Fruit fly (Drosophila melanogaster): ENCODE measurements around the gene CG34007.
"Not testable (repeated sequence)": the region's sequence is repeated elsewhere in the genome, so short reads cannot be mapped to it uniquely, and the experiment has no call there.

Gene CG34007

dm6 chr2L:20494423-20495052, at the start of gene CG34007:
Gene CG34007 (plus strand): TSS chr2L:20495030.
- no peak for TF ChIP-seq gl (tag; optimal IDR thresholded peaks at IDR 0.05)
- TF ChIP-seq D1 (tag; optimal IDR thresholded peaks at IDR 0.05) = no peak
- TF ChIP-seq CG12605 (GFP tag; IDR thresholded peaks at IDR 0.05) = no peak
- no peak for TF ChIP-seq CG13204 (GFP tag; optimal IDR thresholded peaks at IDR 0.05)
- peak; percentile 29 for TF ChIP-seq CG15710 (tag; optimal IDR thresholded peaks at IDR 0.05)
- TF ChIP-seq CG8301 (tag; optimal IDR thresholded peaks at IDR 0.05) = peak; percentile 47
- TF ChIP-seq CG10348 (GFP tag; IDR thresholded peaks at IDR 0.05) = no peak
- TF ChIP-seq CG17806 (tag; optimal IDR thresholded peaks at IDR 0.05) = no peak
- no peak for TF ChIP-seq rn (GFP tag; IDR thresholded peaks at IDR 0.05)
- TF ChIP-seq CG8159 (tag; optimal IDR thresholded peaks at IDR 0.05) = peak; percentile 23
- no peak for TF ChIP-seq Pif1A (GFP tag; optimal IDR thresholded peaks at IDR 0.05)
- no peak for TF ChIP-seq CG4496 (GFP tag; IDR thresholded peaks at IDR 0.05)
- TF ChIP-seq Snoo (tag; optimal IDR thresholded peaks at IDR 0.05) = no peak
- TF ChIP-seq CG34367 (tag; optimal IDR thresholded peaks at IDR 0.05) = no peak
- no peak for TF ChIP-seq EcR (GFP tag; optimal IDR thresholded peaks at IDR 0.05)
- TF ChIP-seq fd96Ca (GFP tag; IDR thresholded peaks at IDR 0.05) = no peak
- peak; percentile 69 for TF ChIP-seq CG14655 (GFP tag; optimal IDR thresholded peaks at IDR 0.05)
- TF ChIP-seq CG32121 (GFP tag; IDR thresholded peaks at IDR 0.05) = no peak
- no peak for TF ChIP-seq Pif1B (GFP tag; optimal IDR thresholded peaks at IDR 0.05)
- peak; percentile 25 for TF ChIP-seq CG9948 (tag; optimal IDR thresholded peaks at IDR 0.05)
- TF ChIP-seq Ets98B (GFP tag; IDR thresholded peaks at IDR 0.05) = peak; percentile 18; the same call in 1 of the 2 replicates

dm6 chr2L:20449864-20450263, 45.0 kb upstream of the CG34007 start, which contains the start of the genes CG31683 and CG31687:
Gene CG31683 (minus strand): TSS chr2L:20449964.
Gene CG31687 (plus strand): TSS chr2L:20450225.
- not testable (repeated sequence) for TF ChIP-seq Snoo (tag; optimal IDR thresholded peaks at IDR 0.05); Pif1B (GFP tag; optimal IDR thresholded peaks at IDR 0.05); Ets98B (GFP tag; IDR thresholded peaks at IDR 0.05)

- TF ChIP-seq D1 (tag; optimal IDR thresholded peaks at IDR 0.05); EcR (GFP tag; optimal IDR thresholded peaks at IDR 0.05); CG14655 (GFP tag; optimal IDR thresholded peaks at IDR 0.05): not testable (repeated sequence)
These were observed 35.9 kb upstream of the CG34007 start, which contains the start of the genes CG18858 and Cdc23 for dm6 chr2L:20458975-20459374. Gene CG18858 (minus strand): TSS chr2L:20459075. Gene Cdc23 (plus strand): TSS chr2L:20459342.

- TF ChIP-seq CG8301 (tag; optimal IDR thresholded peaks at IDR 0.05) (peak; percentile 78), CG17806 (tag; optimal IDR thresholded peaks at IDR 0.05) (peak; percentile 73), Ets98B (GFP tag; IDR thresholded peaks at IDR 0.05) (peak; percentile 62), CG9948 (tag; optimal IDR thresholded peaks at IDR 0.05) (peak; percentile 62), Pif1A (GFP tag; optimal IDR thresholded peaks at IDR 0.05) (peak; percentile 69), CG14655 (GFP tag; optimal IDR thresholded peaks at IDR 0.05) (peak; percentile 80), gl (tag; optimal IDR thresholded peaks at IDR 0.05) (no peak), CG12605 (GFP tag; IDR thresholded peaks at IDR 0.05) (0 out of 2 replicates have a peak, but pooled peaks have one; percentile 6), CG4496 (GFP tag; IDR thresholded peaks at IDR 0.05) (peak; percentile 85), CG32121 (GFP tag; IDR thresholded peaks at IDR 0.05) (0 out of 2 replicates have a peak, but pooled peaks have one; percentile 23), D1 (tag; optimal IDR thresholded peaks at IDR 0.05) (no peak), CG15710 (tag; optimal IDR thresholded peaks at IDR 0.05) (no peak), EcR (GFP tag; optimal IDR thresholded peaks at IDR 0.05) (no peak), CG8159 (tag; optimal IDR thresholded peaks at IDR 0.05) (peak; percentile 70)
These were observed 31.4 kb upstream of the CG34007 start, which contains the start of gene CG2493 for dm6 chr2L:20463316-20463856. Gene CG2493 (minus strand): TSS chr2L:20463444.

dm6 chr2L:20464385-20464784, 30.4 kb upstream of the CG34007 start:
- TF ChIP-seq D1 (tag; optimal IDR thresholded peaks at IDR 0.05) (peak; percentile 56), CG14655 (GFP tag; optimal IDR thresholded peaks at IDR 0.05) (peak; percentile 14), CG8159 (tag; optimal IDR thresholded peaks at IDR 0.05) (peak; percentile 14), Pif1B (GFP tag; optimal IDR thresholded peaks at IDR 0.05) (no peak), EcR (GFP tag; optimal IDR thresholded peaks at IDR 0.05) (no peak), Snoo (tag; optimal IDR thresholded peaks at IDR 0.05) (no peak), CG12605 (GFP tag; IDR thresholded peaks at IDR 0.05) (no peak), gl (tag; optimal IDR thresholded peaks at IDR 0.05) (no peak)

dm6 chr2L:20473285-20473684, 21.5 kb upstream of the CG34007 start, which contains the start of gene CG43233:
Gene CG43233 (minus strand): TSS chr2L:20473385.
- no peak for TF ChIP-seq D1 (tag; optimal IDR thresholded peaks at IDR 0.05)
- TF ChIP-seq EcR (GFP tag; optimal IDR thresholded peaks at IDR 0.05) = no peak
- no peak for TF ChIP-seq CG13204 (GFP tag; optimal IDR thresholded peaks at IDR 0.05)
- TF ChIP-seq Snoo (tag; optimal IDR thresholded peaks at IDR 0.05) = no peak
- TF ChIP-seq CG4496 (GFP tag; IDR thresholded peaks at IDR 0.05) = no peak
- no peak for TF ChIP-seq CG15710 (tag; optimal IDR thresholded peaks at IDR 0.05)

Data from whole organism, pupa.